Fruit fly (Drosophila melanogaster) whole organism: Measurements from ENCODE around the gene CG11563.

Source experiments
- Dll ChIP-seq: fragments of >200 bp; optimal IDR thresholded peaks from 2 replicates; lab custom pipeline; 2017
- EcR ChIP-seq, 2 experiments: fragments of >200 bp; optimal IDR thresholded peaks; 2 replicates each; lab custom pipeline; 2017; ENCODE audit warnings: missing biosample characterization in 2 of 2, missing genetic modification characterization in 2 of 2, missing genetic modification reagents in 2 of 2
- psq ChIP-seq: fragments of >200 bp; optimal IDR thresholded peaks from 2 replicates; lab custom pipeline; 2017

- TF ChIP-seq psq, result no peak
- TF ChIP-seq EcR (GFP tag; optimal IDR thresholded peaks at IDR 0.05; lab: Kevin White, UChicago), result no peak
- no peak for TF ChIP-seq Dll
Measured at dm6 chr3R:31718967-31719366, 17.9 kb upstream of the CG11563 start.
